Worm (Caenorhabditis elegans) whole organism, young adult: ENCODE results near the gene cope-1.

Source experiments
- F39B2.1 ChIP-seq: fragments of 200-800 bp; sonication (Bioruptor generic); IDR thresholded peaks from 2 replicates; pipeline ENCODE4 v1.3.6; 2022; ENCODE audit warnings: missing genetic modification reagents, missing genetic modification characterization, missing compliant biosample characterization
- ama-1 ChIP-seq, 3 experiments: fragments of 150-350 bp in 1 of 3; sonication (generic microtip) in 2 of 3; optimal IDR thresholded peaks; 2 replicates each; lab custom pipeline; 2014 to 2018; ENCODE audit warnings: missing biosample characterization in 2 of 3, missing genetic modification characterization in 2 of 3, missing genetic modification reagents in 2 of 3
- dpl-1 ChIP-seq: fragments of 150-350 bp; optimal IDR thresholded peaks from 2 replicates; lab custom pipeline; 2014; ENCODE audit warnings: missing biosample characterization, missing genetic modification reagents, missing genetic modification characterization
- ekl-4 ChIP-seq: fragments of 200-800 bp; sonication (Bioruptor generic); IDR thresholded peaks from 2 replicates; pipeline ENCODE4 v1.3.6; 2022; ENCODE audit warnings: missing genetic modification reagents, missing genetic modification characterization, missing compliant biosample characterization
- lsy-27 ChIP-seq: sonication (generic microtip); optimal IDR thresholded peaks from 2 replicates; lab custom pipeline; 2017; ENCODE audit warnings: missing genetic modification characterization, mild to moderate bottlenecking, missing compliant biosample characterization, antibody characterized with exemption, missing genotype, borderline replicate concordance; ENCODE audit not compliant: insufficient read depth
- nfya-1 ChIP-seq: sonication (generic microtip); optimal IDR thresholded peaks from 2 replicates; lab custom pipeline; 2017; ENCODE audit warnings: antibody characterized with exemption, missing compliant biosample characterization, missing genetic modification characterization, borderline replicate concordance; ENCODE audit not compliant: insufficient read depth
- nhr-120 ChIP-seq: fragments of 200-800 bp; sonication (Bioruptor generic); IDR thresholded peaks from 2 replicates; pipeline ENCODE4 v1.3.6; 2022; ENCODE audit warnings: missing genetic modification characterization, missing compliant biosample characterization
- rec-8 ChIP-seq, 2 experiments: sonication (generic microtip); optimal IDR thresholded peaks; 2 replicates each; lab custom pipeline; 2016; ENCODE audit warnings: mild to moderate bottlenecking in 2 of 2, missing genetic modification characterization in 2 of 2, missing genetic modification reagents in 2 of 2, missing genotype in 2 of 2, missing biosample characterization in 1 of 2, missing compliant biosample characterization in 1 of 2, moderate library complexity in 1 of 2
- sea-2 ChIP-seq: fragments of 200-800 bp; sonication (Bioruptor generic); IDR thresholded peaks from 2 replicates; pipeline ENCODE4 v1.3.6; 2022; ENCODE audit warnings: missing genetic modification characterization, missing compliant biosample characterization
- xnd-1 ChIP-seq: sonication (generic microtip); optimal IDR thresholded peaks from 2 replicates; lab custom pipeline; 2016; ENCODE audit warnings: missing genotype, missing genetic modification reagents, missing genetic modification characterization, missing compliant biosample characterization

DNA sequence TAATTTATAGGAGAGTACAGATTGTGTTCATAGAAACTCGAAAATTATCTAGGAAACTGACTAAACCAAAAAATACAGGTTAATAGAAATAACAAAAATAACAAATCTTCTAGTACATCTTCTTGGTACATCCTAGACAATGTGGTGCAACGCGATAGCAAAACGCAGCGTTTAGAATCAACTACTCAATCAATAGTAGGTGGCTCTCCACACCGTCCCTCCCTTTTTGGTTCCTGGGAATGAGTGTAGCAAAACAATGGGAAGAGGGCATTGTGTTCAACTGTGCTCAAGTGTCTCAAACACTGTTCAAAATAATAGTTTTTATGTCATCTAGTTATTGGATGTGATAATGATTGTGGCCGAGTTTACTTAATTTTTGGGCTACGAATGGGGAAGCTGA is 50.6 kb downstream of the cope-1 start, which contains the start of gene T27E9.6:
- TF ChIP-seq sea-2 (no peak), ekl-4 (GFP tag; lab: Robert Waterston, UW) (no peak), nhr-120 (GFP tag; lab: Robert Waterston, UW) (no peak), lsy-27 (tag; lab: Kevin White, UChicago) (no peak), F39B2.1 (no peak), ama-1 (optimal IDR thresholded peaks at IDR 0.05; lab: Kevin White, UChicago) (no peak), ama-1 (GFP tag; optimal IDR thresholded peaks at IDR 0.05; lab: Kevin White, UChicago) (no peak), rec-8 (tag; optimal IDR thresholded peaks at IDR 0.05; lab: Kevin White, UChicago) (no peak), xnd-1 (no peak), dpl-1 (GFP tag; lab: Kevin White, UChicago) (no peak), nfya-1 (tag; lab: Kevin White, UChicago) (no peak)
